Fruit fly (Drosophila melanogaster): Measurements from ENCODE around the gene CG8028.

The CG8028 gene

dm6 chrX:19297899-19298784 is 18.0 kb upstream of the CG8028 start, which contains the start of gene CG8034 (continued):
- peak; percentile 93 for TF ChIP-seq trh (GFP tag; optimal IDR thresholded peaks at IDR 0.05)
- TF ChIP-seq CG14441 (GFP tag; IDR thresholded peaks at IDR 0.05): peak; percentile 94
- peak; percentile 91 for TF ChIP-seq CG8944 (GFP tag; optimal IDR thresholded peaks at IDR 0.05)
- peak; percentile 95 for TF ChIP-seq CG8388 (GFP tag; optimal IDR thresholded peaks at IDR 0.05)
- peak; percentile 93 for TF ChIP-seq CrebB (tag; optimal IDR thresholded peaks at IDR 0.05)
- peak; percentile 69 for TF ChIP-seq Neu2 (GFP tag; optimal IDR thresholded peaks at IDR 0.05; ENCODE audit: borderline replicate concordance)
- peak; percentile 77 for TF ChIP-seq CG7271 (tag; optimal IDR thresholded peaks at IDR 0.05)
- TF ChIP-seq CG4360 (GFP tag; IDR thresholded peaks at IDR 0.05): peak; percentile 62; the same call in 1 of the 2 replicates
- peak; percentile 95 for TF ChIP-seq CG32532 (GFP tag; IDR thresholded peaks at IDR 0.05)
- TF ChIP-seq exex (tag; optimal IDR thresholded peaks at IDR 0.05): peak; percentile 89
- peak; percentile 79 for TF ChIP-seq pros (GFP tag; optimal IDR thresholded peaks at IDR 0.05)
- TF ChIP-seq CG8478 (optimal IDR thresholded peaks at IDR 0.05): no peak
- peak; percentile 94 for TF ChIP-seq da (GFP tag; optimal IDR thresholded peaks at IDR 0.05)
- TF ChIP-seq CG2875 (GFP tag; optimal IDR thresholded peaks at IDR 0.05): peak; percentile 94
- peak; percentile 39 for TF ChIP-seq pfk (GFP tag; optimal IDR thresholded peaks at IDR 0.05)
- peak; percentile 91 for TF ChIP-seq CG11085 (GFP tag; IDR thresholded peaks at IDR 0.05)
- TF ChIP-seq slp2 (GFP tag; optimal IDR thresholded peaks at IDR 0.05): peak; percentile 94
- peak; percentile 98 for TF ChIP-seq dysf (GFP tag; IDR thresholded peaks at IDR 0.05)
- peak; percentile 96 for TF ChIP-seq CG14710 (tag; optimal IDR thresholded peaks at IDR 0.05)
- peak; percentile 37; the same call in 1 of the 2 replicates for TF ChIP-seq CG13287 (GFP tag; IDR thresholded peaks at IDR 0.05; ENCODE audit: partially characterized antibody)
- no peak for TF ChIP-seq hth (optimal IDR thresholded peaks at IDR 0.05)
- peak; percentile 98 for TF ChIP-seq CG12659 (GFP tag; optimal IDR thresholded peaks at IDR 0.05)
- peak; percentile 97 for TF ChIP-seq CG34376 (GFP tag; optimal IDR thresholded peaks at IDR 0.05)
- TF ChIP-seq Mes4 (GFP tag; optimal IDR thresholded peaks at IDR 0.05): peak; percentile 95
- peak; percentile 93 for TF ChIP-seq slou (GFP tag; optimal IDR thresholded peaks at IDR 0.05)
- TF ChIP-seq bowl (GFP tag; IDR thresholded peaks at IDR 0.05): peak; percentile 73; the same call in 1 of the 2 replicates
- peak; percentile 93 for TF ChIP-seq kah (GFP tag; optimal IDR thresholded peaks at IDR 0.05)
- peak; percentile 84 for TF ChIP-seq Deaf1 (tag; optimal IDR thresholded peaks at IDR 0.05)
- TF ChIP-seq gcm (GFP tag; optimal IDR thresholded peaks at IDR 0.05): peak; percentile 96
- TF ChIP-seq Adf1 (GFP tag; IDR thresholded peaks at IDR 0.05): peak; percentile 96
- peak; percentile 91 for TF ChIP-seq pb (GFP tag; optimal IDR thresholded peaks at IDR 0.05)
- TF ChIP-seq btn (GFP tag; optimal IDR thresholded peaks at IDR 0.05): peak; percentile 82
- peak; percentile 53; the same call in 1 of the 2 replicates for TF ChIP-seq CG42726 (GFP tag; IDR thresholded peaks at IDR 0.05; ENCODE audit: partially characterized antibody)
- 0 out of 3 replicates have a peak, but pooled peaks have one; percentile 42 for TF ChIP-seq CG6791 (GFP tag; IDR thresholded peaks at IDR 0.05; ENCODE audit: partially characterized antibody)
- peak; percentile 92 for TF ChIP-seq Blimp-1 (GFP tag; optimal IDR thresholded peaks at IDR 0.05)
- TF ChIP-seq tll (GFP tag; optimal IDR thresholded peaks at IDR 0.05): peak; percentile 39 to 69
- TF ChIP-seq CG31365 (tag; optimal IDR thresholded peaks at IDR 0.05): peak; percentile 81
- 0 out of 2 replicates have a peak, but pooled peaks have one; percentile 42 for TF ChIP-seq bbx (GFP tag; IDR thresholded peaks at IDR 0.05; ENCODE audit: partially characterized antibody)
- peak; percentile 67 for TF ChIP-seq CG10565 (GFP tag; optimal IDR thresholded peaks at IDR 0.05)
- peak; percentile 90 for TF ChIP-seq ERR (GFP tag; optimal IDR thresholded peaks at IDR 0.05)
- TF ChIP-seq trem (tag; optimal IDR thresholded peaks at IDR 0.05): peak; percentile 91
- TF ChIP-seq otp (GFP tag; IDR thresholded peaks at IDR 0.05): peak; percentile 86
- peak; percentile 87 for TF ChIP-seq ham (GFP tag; IDR thresholded peaks at IDR 0.05)
- peak; percentile 92 for TF ChIP-seq CG7357 (GFP tag; IDR thresholded peaks at IDR 0.05)
- peak; percentile 31; the same call in 1 of the 2 replicates for TF ChIP-seq inv (GFP tag; IDR thresholded peaks at IDR 0.05; ENCODE audit: partially characterized antibody)
- peak; percentile 98 for TF ChIP-seq dmrt99B (tag; optimal IDR thresholded peaks at IDR 0.05)
- peak; percentile 91 for TF ChIP-seq en (GFP tag; optimal IDR thresholded peaks at IDR 0.05)
- peak; percentile 77 for TF ChIP-seq CG11696 (GFP tag; IDR thresholded peaks at IDR 0.05)
